Fruit fly (Drosophila melanogaster): ENCODE measurements around the gene CG11151.

CG11151 gene

DNA sequence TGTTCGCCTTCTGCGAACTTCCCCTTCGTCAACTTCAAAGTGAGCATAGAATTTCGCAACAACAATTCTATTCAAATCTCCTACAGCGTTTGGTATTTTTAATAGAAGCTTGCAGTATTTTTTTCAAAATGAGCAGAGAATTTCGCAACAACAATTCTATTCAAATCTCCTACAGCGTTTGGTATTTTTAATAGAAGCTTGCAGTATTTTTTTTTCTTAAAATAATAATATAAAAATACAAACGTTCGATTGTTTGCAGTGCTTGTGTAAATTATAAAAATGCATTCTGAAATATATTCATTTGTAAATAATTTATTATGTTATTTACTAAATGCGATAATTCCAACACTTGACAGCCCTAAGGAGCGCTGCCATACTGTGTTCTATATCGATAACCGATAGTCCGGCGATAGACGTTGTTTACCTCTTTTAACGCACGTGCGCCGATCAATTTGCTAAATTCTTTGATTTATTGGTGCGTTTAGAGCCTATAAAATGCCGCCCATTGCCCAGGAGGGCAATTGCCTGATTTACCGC lies 17.3 kb downstream of the CG11151 start, which contains the start of the genes CG32625 and Rtc1 (continued):
- TF ChIP-seq NfI (GFP tag; optimal IDR thresholded peaks at IDR 0.05) (peak; percentile 40), ftz-f1 (GFP tag; optimal IDR thresholded peaks at IDR 0.05) (no peak), Doc2 (GFP tag; IDR thresholded peaks at IDR 0.05) (no peak), Rx (GFP tag; IDR thresholded peaks at IDR 0.05) (no peak), CG9932 (GFP tag; IDR thresholded peaks at IDR 0.05) (peak; percentile 69), CG6791 (GFP tag; IDR thresholded peaks at IDR 0.05; ENCODE audit: partially characterized antibody) (peak; percentile 47; the same call in 1 of the 3 replicates), CG12219 (GFP tag; optimal IDR thresholded peaks at IDR 0.05) (no peak), esg (GFP tag; conservative IDR thresholded peaks at IDR 0.05) (no peak), zf30C (GFP tag; optimal IDR thresholded peaks at IDR 0.05) (no peak), CG17186 (GFP tag; optimal IDR thresholded peaks at IDR 0.05) (no peak), peb (GFP tag; IDR thresholded peaks at IDR 0.05) (no peak), schlank (tag; optimal IDR thresholded peaks at IDR 0.05) (no peak), Kr (GFP tag; optimal IDR thresholded peaks at IDR 0.05) (no peak), Hsf (GFP tag; optimal IDR thresholded peaks at IDR 0.05) (peak; percentile 28), NK7.1 (GFP tag; optimal IDR thresholded peaks at IDR 0.05) (no peak), CG9797 (GFP tag; optimal IDR thresholded peaks at IDR 0.05) (peak; percentile 22), caup (GFP tag; optimal IDR thresholded peaks at IDR 0.05; ENCODE audit: severe bottlenecking) (no peak), Dek (tag; optimal IDR thresholded peaks at IDR 0.05) (peak; percentile 25), CG31388 (GFP tag; optimal IDR thresholded peaks at IDR 0.05) (no peak), CG4360 (GFP tag; IDR thresholded peaks at IDR 0.05) (peak; percentile 66), run (tag; optimal IDR thresholded peaks at IDR 0.05) (no peak), sc (optimal IDR thresholded peaks at IDR 0.05) (no peak), sc (GFP tag; optimal IDR thresholded peaks at IDR 0.05) (no peak), luna (GFP tag; optimal IDR thresholded peaks at IDR 0.05) (no peak), H2.0 (GFP tag; IDR thresholded peaks at IDR 0.05) (no peak), CG33213 (GFP tag; optimal IDR thresholded peaks at IDR 0.05) (no peak), CG8281 (tag; optimal IDR thresholded peaks at IDR 0.05) (no peak), GATAe (GFP tag; conservative IDR thresholded peaks at IDR 0.05) (no peak), sens (GFP tag) (no peak), Sry-β (GFP tag; optimal IDR thresholded peaks at IDR 0.05) (no peak), inv (GFP tag; IDR thresholded peaks at IDR 0.05; ENCODE audit: partially characterized antibody) (0 out of 2 replicates have a peak, but pooled peaks have one; percentile 16), lola (GFP tag; optimal IDR thresholded peaks at IDR 0.05) (peak in 1 of 3 experiments; percentile 17), MESR4 (GFP tag; optimal IDR thresholded peaks at IDR 0.05) (peak; percentile 29), ind (GFP tag; optimal IDR thresholded peaks at IDR 0.05) (peak; percentile 31), wor (GFP tag; IDR thresholded peaks at IDR 0.05) (no peak), Trl (optimal IDR thresholded peaks at IDR 0.05) (no peak), Trl (GFP tag; optimal IDR thresholded peaks at IDR 0.05) (no peak), zfh2 (GFP tag; optimal IDR thresholded peaks at IDR 0.05) (no peak), Sox102F (GFP tag; optimal IDR thresholded peaks at IDR 0.05) (peak; percentile 54), Hr78 (GFP tag; optimal IDR thresholded peaks at IDR 0.05) (no peak), CG16813 (GFP tag; IDR thresholded peaks at IDR 0.05; ENCODE audit: partially characterized antibody) (peak; percentile 59; the same call in 2 of the 3 replicates), CG1233 (GFP tag; optimal IDR thresholded peaks at IDR 0.05) (no peak), btn (GFP tag; optimal IDR thresholded peaks at IDR 0.05) (no peak), Awh (GFP tag; IDR thresholded peaks at IDR 0.05) (no peak; the same call in 1 of the 2 replicates), Hr39 (optimal IDR thresholded peaks at IDR 0.05) (no peak), CG1602 (GFP tag; optimal IDR thresholded peaks at IDR 0.05) (peak; percentile 10), HLH4C (GFP tag; IDR thresholded peaks at IDR 0.05; ENCODE audit: partially characterized antibody) (peak; percentile 70), pzg (GFP tag; optimal IDR thresholded peaks at IDR 0.05) (peak; percentile 53), vvl (GFP tag; IDR thresholded peaks at IDR 0.05) (peak; percentile 77), cg (GFP tag; optimal IDR thresholded peaks at IDR 0.05) (no peak), CG13894 (tag; optimal IDR thresholded peaks at IDR 0.05) (peak; percentile 54)
